Worm (Caenorhabditis elegans): ENCODE data around the gene C01G5.25.

C01G5.25 gene

ce11 chrIV:6577914-6578313 is 36.4 kb downstream of the C01G5.25 start, which contains the start of gene C43G2.3:
TSS of gene C43G2.3 (plus strand) at chrIV:6578214.
- TF ChIP-seq nhr-43 (tag; optimal IDR thresholded peaks at IDR 0.05; ENCODE audit: poor library complexity, severe bottlenecking) (no peak), nhr-28 (tag; optimal IDR thresholded peaks at IDR 0.05) (no peak), elt-1 (tag; optimal IDR thresholded peaks at IDR 0.05) (no peak), pha-4 (tag; optimal IDR thresholded peaks at IDR 0.05) (no peak), fos-1 (tag; optimal IDR thresholded peaks at IDR 0.05) (no peak), ZK546.5 (tag; optimal IDR thresholded peaks at IDR 0.05) (no peak), lsy-12 (tag; optimal IDR thresholded peaks at IDR 0.05) (no peak), hmg-11 (tag; optimal IDR thresholded peaks at IDR 0.05) (no peak)

- TF ChIP-seq pha-4 (tag; optimal IDR thresholded peaks at IDR 0.05): no peak
- TF ChIP-seq elt-1 (tag; optimal IDR thresholded peaks at IDR 0.05): no peak
- TF ChIP-seq ceh-82 (tag; optimal IDR thresholded peaks at IDR 0.05): no peak
- no peak for TF ChIP-seq ztf-11 (tag; optimal IDR thresholded peaks at IDR 0.05)
- no peak for TF ChIP-seq aly-2 (tag; optimal IDR thresholded peaks at IDR 0.05)
- no peak for TF ChIP-seq ceh-9 (tag; optimal IDR thresholded peaks at IDR 0.05)
- no peak for TF ChIP-seq unc-39 (tag; optimal IDR thresholded peaks at IDR 0.05)
- TF ChIP-seq jun-1 (tag; optimal IDR thresholded peaks at IDR 0.05): no peak
- no peak for TF ChIP-seq ceh-28 (tag; optimal IDR thresholded peaks at IDR 0.05)
- no peak for TF ChIP-seq lin-39 (tag; optimal IDR thresholded peaks at IDR 0.05)
- TF ChIP-seq sea-2 (GFP tag; optimal IDR thresholded peaks at IDR 0.05): no peak
- no peak for TF ChIP-seq tbx-2 (tag; optimal IDR thresholded peaks at IDR 0.05)
- TF ChIP-seq pqm-1 (tag; optimal IDR thresholded peaks at IDR 0.05): no peak
- no peak for TF ChIP-seq elt-3 (tag; optimal IDR thresholded peaks at IDR 0.05)
- TF ChIP-seq ZK546.5 (tag; optimal IDR thresholded peaks at IDR 0.05): no peak
- TF ChIP-seq hmg-11 (tag; optimal IDR thresholded peaks at IDR 0.05): no peak
These were observed 40.2 kb downstream of the C01G5.25 start for ce11 chrIV:6581658-6582057.

ce11 chrIV:6582604-6583003 is 41.1 kb downstream of the C01G5.25 start, which contains the start of gene odr-8:
TSS of gene odr-8 (minus strand) at chrIV:6582704.
- no peak for TF ChIP-seq nfya-1 (tag; optimal IDR thresholded peaks at IDR 0.05; ENCODE audit: insufficient read depth)
- no peak for TF ChIP-seq fkh-10 (GFP tag; optimal IDR thresholded peaks at IDR 0.05)
- TF ChIP-seq unc-62 (GFP tag; optimal IDR thresholded peaks at IDR 0.05): no peak
- TF ChIP-seq ztf-11 (tag; optimal IDR thresholded peaks at IDR 0.05): no peak
- TF ChIP-seq ztf-4 (tag; optimal IDR thresholded peaks at IDR 0.05): no peak
- TF ChIP-seq nhr-25 (tag; optimal IDR thresholded peaks at IDR 0.05): no peak
- no peak for TF ChIP-seq pqm-1 (tag; optimal IDR thresholded peaks at IDR 0.05)
- TF ChIP-seq egl-27 (tag; optimal IDR thresholded peaks at IDR 0.05): no peak
- no peak for TF ChIP-seq zag-1 (tag; optimal IDR thresholded peaks at IDR 0.05)
- no peak for TF ChIP-seq egl-5 (tag; optimal IDR thresholded peaks at IDR 0.05)
- no peak for TF ChIP-seq ceh-82 (tag; optimal IDR thresholded peaks at IDR 0.05)
- TF ChIP-seq ama-1 (optimal IDR thresholded peaks at IDR 0.05): no peak
- TF ChIP-seq lin-15B (tag; optimal IDR thresholded peaks at IDR 0.05): no peak
- TF ChIP-seq ceh-28 (tag; optimal IDR thresholded peaks at IDR 0.05): no peak
- no peak for TF ChIP-seq fos-1 (tag; optimal IDR thresholded peaks at IDR 0.05)
- no peak for TF ChIP-seq eor-1 (tag; optimal IDR thresholded peaks at IDR 0.05)
- TF ChIP-seq snpc-4 (tag; optimal IDR thresholded peaks at IDR 0.05): no peak
- TF ChIP-seq ZK546.5 (tag; optimal IDR thresholded peaks at IDR 0.05): no peak
- no peak for TF ChIP-seq lin-39 (tag; optimal IDR thresholded peaks at IDR 0.05)
- no peak for TF ChIP-seq mml-1 (tag; optimal IDR thresholded peaks at IDR 0.05)

ce11 chrIV:6585397-6585921 is 44.0 kb downstream of the C01G5.25 start, which contains the start of the genes F38A5.2 and dnj-11:
TSS of gene F38A5.2 (minus strand) at chrIV:6585400.
TSS of gene dnj-11 (plus strand) at chrIV:6585871.
- TF ChIP-seq ceh-9 (tag; optimal IDR thresholded peaks at IDR 0.05) (no peak), nhr-25 (tag; optimal IDR thresholded peaks at IDR 0.05) (peak; percentile 89), egl-5 (tag; optimal IDR thresholded peaks at IDR 0.05) (peak; percentile 71), pqm-1 (tag; optimal IDR thresholded peaks at IDR 0.05) (peak; percentile 62), ceh-82 (tag; optimal IDR thresholded peaks at IDR 0.05) (no peak), nfya-1 (tag; optimal IDR thresholded peaks at IDR 0.05; ENCODE audit: insufficient read depth) (peak; percentile 86), jun-1 (tag; optimal IDR thresholded peaks at IDR 0.05) (peak; percentile 34), daf-12 (tag; optimal IDR thresholded peaks at IDR 0.05) (no peak), ceh-28 (tag; optimal IDR thresholded peaks at IDR 0.05) (peak; percentile 18), lin-39 (tag; optimal IDR thresholded peaks at IDR 0.05) (peak; percentile 64), ZK546.5 (tag; optimal IDR thresholded peaks at IDR 0.05) (no peak), tbx-2 (tag; optimal IDR thresholded peaks at IDR 0.05) (no peak), unc-62 (GFP tag; optimal IDR thresholded peaks at IDR 0.05) (no peak), hmg-11 (tag; optimal IDR thresholded peaks at IDR 0.05) (peak; percentile 76), ztf-4 (tag; optimal IDR thresholded peaks at IDR 0.05) (no peak), nhr-23 (tag; optimal IDR thresholded peaks at IDR 0.05) (peak; percentile 85), elt-2 (tag; optimal IDR thresholded peaks at IDR 0.05) (peak; percentile 28), aly-2 (tag; optimal IDR thresholded peaks at IDR 0.05) (no peak), mml-1 (tag; optimal IDR thresholded peaks at IDR 0.05) (no peak), fkh-10 (GFP tag; optimal IDR thresholded peaks at IDR 0.05) (peak; percentile 44), nhr-237 (tag; optimal IDR thresholded peaks at IDR 0.05) (no peak), fos-1 (tag; optimal IDR thresholded peaks at IDR 0.05) (no peak), lsy-12 (tag; optimal IDR thresholded peaks at IDR 0.05) (peak; percentile 27), pha-4 (tag; optimal IDR thresholded peaks at IDR 0.05) (peak; percentile 97), skn-1 (tag; optimal IDR thresholded peaks at IDR 0.05) (peak; percentile 83), lin-15B (tag; optimal IDR thresholded peaks at IDR 0.05) (peak; percentile 94), R02D3.7 (tag; optimal IDR thresholded peaks at IDR 0.05) (peak; percentile 68), ama-1 (optimal IDR thresholded peaks at IDR 0.05) (no peak), nhr-43 (tag; optimal IDR thresholded peaks at IDR 0.05; ENCODE audit: poor library complexity, severe bottlenecking) (peak; percentile 69), mdl-1 (tag; optimal IDR thresholded peaks at IDR 0.05) (no peak), eor-1 (tag; optimal IDR thresholded peaks at IDR 0.05) (no peak), snpc-4 (tag; optimal IDR thresholded peaks at IDR 0.05) (peak; percentile 82)
